Fruit fly (Drosophila melanogaster): ENCODE data around the gene CG18094.

Gene CG18094

dm6 chr2L:19508361-19508918, 18.4 kb downstream of the CG18094 start, which contains the start of gene cyst (continued):
- TF ChIP-seq CG12942 (GFP tag; optimal IDR thresholded peaks at IDR 0.05) (no peak), CG4328 (GFP tag; optimal IDR thresholded peaks at IDR 0.05) (no peak), cwo (GFP tag; optimal IDR thresholded peaks at IDR 0.05) (no peak), Deaf1 (tag; optimal IDR thresholded peaks at IDR 0.05) (no peak), gcm2 (GFP tag; optimal IDR thresholded peaks at IDR 0.05) (no peak), CG8944 (GFP tag; optimal IDR thresholded peaks at IDR 0.05) (peak; percentile 3), Mrtf (GFP tag; IDR thresholded peaks at IDR 0.05) (no peak), wdn (GFP tag; IDR thresholded peaks at IDR 0.05) (no peak), Ssrp (tag; optimal IDR thresholded peaks at IDR 0.05) (no peak), Poxn (GFP tag; IDR thresholded peaks at IDR 0.05) (no peak), Dfd (GFP tag; optimal IDR thresholded peaks at IDR 0.05) (no peak), CG4282 (GFP tag; optimal IDR thresholded peaks at IDR 0.05) (peak; percentile 10), shn (GFP tag; optimal IDR thresholded peaks at IDR 0.05) (peak; percentile 2), CG13775 (GFP tag; optimal IDR thresholded peaks at IDR 0.05) (no peak), wek (GFP tag; optimal IDR thresholded peaks at IDR 0.05) (no peak), vnd (GFP tag; IDR thresholded peaks at IDR 0.05; ENCODE audit: partially characterized antibody) (peak; percentile 97), CG11696 (GFP tag; IDR thresholded peaks at IDR 0.05) (no peak), Bteb2 (GFP tag; optimal IDR thresholded peaks at IDR 0.05) (peak; percentile 2), CHES-1-like (GFP tag; optimal IDR thresholded peaks at IDR 0.05) (peak; percentile 69), PHDP (tag; optimal IDR thresholded peaks at IDR 0.05) (no peak), CG7357 (GFP tag; IDR thresholded peaks at IDR 0.05) (no peak), Antp (GFP tag; optimal IDR thresholded peaks at IDR 0.05) (peak; percentile 64), knrl (GFP tag; IDR thresholded peaks at IDR 0.05; ENCODE audit: partially characterized antibody) (peak; percentile 97), sd (tag; optimal IDR thresholded peaks at IDR 0.05) (peak; percentile 64), hb (GFP tag; IDR thresholded peaks at IDR 0.05; ENCODE audit: partially characterized antibody) (peak; percentile 94), Optix (GFP tag; IDR thresholded peaks at IDR 0.05) (no peak), Sry-δ (GFP tag; optimal IDR thresholded peaks at IDR 0.05) (peak; percentile 93), ranshi (GFP tag; IDR thresholded peaks at IDR 0.05) (no peak), sens (GFP tag) (peak; percentile 83), hbn (GFP tag; IDR thresholded peaks at IDR 0.05; ENCODE audit: partially characterized antibody) (peak; percentile 96), CG9727 (GFP tag; optimal IDR thresholded peaks at IDR 0.05) (peak; percentile 12), sisA (GFP tag; IDR thresholded peaks at IDR 0.05) (no peak; the same call in 1 of the 2 replicates), CG32772 (GFP tag; IDR thresholded peaks at IDR 0.05) (no peak), nerfin-1 (tag; optimal IDR thresholded peaks at IDR 0.05) (peak; percentile 64), CG12659 (GFP tag; optimal IDR thresholded peaks at IDR 0.05) (peak; percentile 81), CG10462 (GFP tag; optimal IDR thresholded peaks at IDR 0.05) (no peak), H2.0 (GFP tag; IDR thresholded peaks at IDR 0.05) (no peak), CG18476 (GFP tag; optimal IDR thresholded peaks at IDR 0.05) (no peak), CG10274 (GFP tag; optimal IDR thresholded peaks at IDR 0.05) (no peak), CG17186 (GFP tag; optimal IDR thresholded peaks at IDR 0.05) (peak; percentile 86), wor (GFP tag; IDR thresholded peaks at IDR 0.05) (no peak), gcm (GFP tag; optimal IDR thresholded peaks at IDR 0.05) (no peak), CG7271 (tag; optimal IDR thresholded peaks at IDR 0.05) (no peak), CG31365 (tag; optimal IDR thresholded peaks at IDR 0.05) (no peak), NFAT (GFP tag; IDR thresholded peaks at IDR 0.05) (0 out of 2 replicates have a peak, but pooled peaks have one; percentile 48), tx (GFP tag; optimal IDR thresholded peaks at IDR 0.05) (peak; percentile 24), Ets65A (GFP tag) (peak; percentile 96), CG17912 (GFP tag; optimal IDR thresholded peaks at IDR 0.05) (no peak), Hey (tag; optimal IDR thresholded peaks at IDR 0.05) (no peak), CG9797 (GFP tag; optimal IDR thresholded peaks at IDR 0.05) (peak; percentile 93), CG16863 (GFP tag; optimal IDR thresholded peaks at IDR 0.05) (peak; percentile 61)
